Worm (Caenorhabditis elegans) whole organism, L1 larva: ENCODE data around the gene hpo-30.

Experiments
- C16A3.4 ChIP-seq: fragments of 150-350 bp; optimal IDR thresholded peaks from 2 replicates; lab custom pipeline; 2014; ENCODE audit warnings: missing biosample characterization, missing genetic modification characterization
- aly-2 ChIP-seq: fragments of 150-350 bp; optimal IDR thresholded peaks from 2 replicates; lab custom pipeline; 2014; ENCODE audit warnings: missing biosample characterization, missing genetic modification characterization
- blmp-1 ChIP-seq: fragments of 150-350 bp; optimal IDR thresholded peaks from 2 replicates; lab custom pipeline; 2014; ENCODE audit warnings: missing biosample characterization, missing genetic modification characterization
- ceh-8 ChIP-seq: fragments of 200-800 bp; sonication (Bioruptor generic); optimal IDR thresholded peaks from 2 replicates; lab custom pipeline; 2018; ENCODE audit warnings: mild to moderate bottlenecking, missing genetic modification characterization, moderate library complexity, missing compliant biosample characterization
- efl-1 ChIP-seq, 4 experiments: fragments of 150-350 bp; optimal IDR thresholded peaks in 3 of 4; peaks in 1 of 4; 1 replicate in 1 of 4; 2 replicates in 3 of 4; lab custom pipeline; 2014; ENCODE audit warnings: missing biosample characterization in 2 of 4, missing genetic modification characterization in 2 of 4, missing genetic modification reagents in 2 of 4
- egl-27 ChIP-seq, 2 experiments: fragments of 150-350 bp in 1 of 2; sonication (generic microtip); optimal IDR thresholded peaks; 3 replicates each; lab custom pipeline; 2017 to 2018; ENCODE audit warnings: missing biosample characterization in 2 of 2, missing genetic modification characterization in 2 of 2, missing genetic modification reagents in 2 of 2
- elt-2 ChIP-seq: sonication (generic microtip); optimal IDR thresholded peaks from 2 replicates; lab custom pipeline; 2016; ENCODE audit warnings: missing genetic modification characterization, mild to moderate bottlenecking, inconsistent platforms, missing compliant biosample characterization, missing genetic modification reagents
- elt-3 ChIP-seq, 6 experiments: fragments of 150-350 bp in 1 of 6; sonication (generic microtip); optimal IDR thresholded peaks; 2 replicates each; lab custom pipeline; 2017 to 2018; ENCODE audit warnings: missing biosample characterization in 6 of 6, missing genetic modification characterization in 6 of 6, inconsistent platforms in 1 of 6
- ets-5 ChIP-seq: fragments of 200-800 bp; sonication (Bioruptor generic); IDR thresholded peaks from 2 replicates; pipeline ENCODE4 v1.3.6; 2022; ENCODE audit warnings: missing genetic modification characterization, missing compliant biosample characterization
- fkh-4 ChIP-seq: sonication (generic microtip); optimal IDR thresholded peaks from 2 replicates; lab custom pipeline; 2016; ENCODE audit warnings: missing compliant biosample characterization, missing genetic modification characterization, borderline replicate concordance
- fkh-8 ChIP-seq: sonication (generic microtip); optimal IDR thresholded peaks from 2 replicates; lab custom pipeline; 2016; ENCODE audit warnings: mild to moderate bottlenecking, missing genetic modification characterization, missing compliant biosample characterization
- grh-1 ChIP-seq: fragments of 200-800 bp; sonication (Bioruptor generic); IDR thresholded peaks from 2 replicates; pipeline ENCODE4 v1.3.6; 2022; ENCODE audit warnings: missing genetic modification reagents, missing genetic modification characterization, missing compliant biosample characterization
- hpl-2 ChIP-seq: fragments of 150-350 bp; optimal IDR thresholded peaks from 2 replicates; lab custom pipeline; 2014; ENCODE audit warnings: missing biosample characterization, missing genetic modification reagents, missing genetic modification characterization
- lin-13 ChIP-seq: fragments of 150-350 bp; optimal IDR thresholded peaks from 2 replicates; lab custom pipeline; 2014; ENCODE audit warnings: missing biosample characterization, missing genetic modification reagents, missing genetic modification characterization
- lin-14 ChIP-seq: fragments of 200-800 bp; sonication (Bioruptor generic); optimal IDR thresholded peaks from 2 replicates; lab custom pipeline; 2018; ENCODE audit warnings: mild to moderate bottlenecking, missing genetic modification characterization, moderate library complexity, missing compliant biosample characterization
- lin-35 ChIP-seq, 2 experiments: fragments of 150-350 bp; optimal IDR thresholded peaks; 2 replicates each; lab custom pipeline; 2014; ENCODE audit warnings: missing biosample characterization in 2 of 2, missing genetic modification characterization in 2 of 2, missing genetic modification reagents in 2 of 2
- lir-3 ChIP-seq: sonication (generic microtip); optimal IDR thresholded peaks from 2 replicates; lab custom pipeline; 2016; ENCODE audit warnings: mild to moderate bottlenecking, missing genetic modification characterization, moderate library complexity, missing compliant biosample characterization; ENCODE audit not compliant: poor library complexity
- mdl-1 ChIP-seq, 2 experiments: fragments of 150-350 bp; optimal IDR thresholded peaks; 2 replicates each; lab custom pipeline; 2014 to 2017; ENCODE audit warnings: missing biosample characterization in 2 of 2, missing genetic modification characterization in 2 of 2, inconsistent platforms in 1 of 2
- mep-1 ChIP-seq: fragments of 150-350 bp; optimal IDR thresholded peaks from 2 replicates; lab custom pipeline; 2014; ENCODE audit warnings: missing biosample characterization, missing genetic modification characterization
- nhr-11 ChIP-seq: fragments of 150-350 bp; optimal IDR thresholded peaks from 2 replicates; lab custom pipeline; 2014; ENCODE audit warnings: missing biosample characterization, missing genetic modification characterization
- nhr-19 ChIP-seq: fragments of 200-800 bp; sonication (Bioruptor generic); conservative IDR thresholded peaks from 2 replicates; pipeline ENCODE4 v1.3.6; 2022; ENCODE audit warnings: missing genetic modification characterization, missing compliant biosample characterization
- nhr-20 ChIP-seq: sonication (generic microtip); optimal IDR thresholded peaks from 2 replicates; lab custom pipeline; 2016; ENCODE audit warnings: mild to moderate bottlenecking, missing genetic modification characterization, missing compliant biosample characterization
- nhr-237 ChIP-seq: fragments of 150-350 bp; optimal IDR thresholded peaks from 2 replicates; lab custom pipeline; 2014; ENCODE audit warnings: missing biosample characterization, missing genetic modification characterization
- nhr-47 ChIP-seq: sonication (generic microtip); optimal IDR thresholded peaks from 2 replicates; lab custom pipeline; 2016; ENCODE audit warnings: mild to moderate bottlenecking, missing genetic modification characterization, moderate library complexity, missing compliant biosample characterization
- nhr-71 ChIP-seq: sonication (generic microtip); optimal IDR thresholded peaks from 2 replicates; lab custom pipeline; 2016; ENCODE audit warnings: mild to moderate bottlenecking, missing genetic modification characterization, moderate library complexity, missing compliant biosample characterization
- nhr-76 ChIP-seq: sonication (generic microtip); optimal IDR thresholded peaks from 2 replicates; lab custom pipeline; 2017; ENCODE audit warnings: missing biosample characterization, missing genetic modification characterization
- nhr-77 ChIP-seq: fragments of 150-350 bp; optimal IDR thresholded peaks from 2 replicates; lab custom pipeline; 2014; ENCODE audit warnings: missing biosample characterization, missing genetic modification characterization
- nhr-84 ChIP-seq: sonication (generic microtip); optimal IDR thresholded peaks from 2 replicates; lab custom pipeline; 2017; ENCODE audit warnings: missing biosample characterization, missing genetic modification characterization
- nhr-85 ChIP-seq: sonication (generic microtip); peaks from one replicate; lab custom pipeline; 2016; ENCODE audit warnings: missing genetic modification characterization, inconsistent platforms, missing compliant biosample characterization
- pax-3 ChIP-seq: fragments of 200-800 bp; sonication (Bioruptor generic); optimal IDR thresholded peaks from 2 replicates; lab custom pipeline; 2018; ENCODE audit warnings: mild to moderate bottlenecking, missing genetic modification characterization, moderate library complexity, missing compliant biosample characterization
- snpc-4 ChIP-seq: fragments of 150-350 bp; optimal IDR thresholded peaks from 2 replicates; lab custom pipeline; 2014; ENCODE audit warnings: missing biosample characterization, missing genetic modification characterization
- sup-37 ChIP-seq: fragments of 200-800 bp; sonication (Bioruptor generic); optimal IDR thresholded peaks from 2 replicates; lab custom pipeline; 2018; ENCODE audit warnings: mild to moderate bottlenecking, missing genetic modification characterization, missing compliant biosample characterization
- swsn-7 ChIP-seq: sonication (generic microtip); optimal IDR thresholded peaks from 2 replicates; lab custom pipeline; 2016; ENCODE audit warnings: missing genetic modification characterization, missing compliant biosample characterization
- tbx-2 ChIP-seq: sonication (generic microtip); optimal IDR thresholded peaks from 2 replicates; lab custom pipeline; 2016; ENCODE audit warnings: missing genetic modification characterization, missing compliant biosample characterization
- tlp-1 ChIP-seq: fragments of 150-350 bp; optimal IDR thresholded peaks from 2 replicates; lab custom pipeline; 2014; ENCODE audit warnings: missing biosample characterization, missing genetic modification characterization
- unc-130 ChIP-seq: fragments of 150-350 bp; optimal IDR thresholded peaks from 2 replicates; lab custom pipeline; 2017; ENCODE audit warnings: missing biosample characterization, missing genetic modification characterization, inconsistent platforms
- unc-86 ChIP-seq: sonication (generic microtip); optimal IDR thresholded peaks from 2 replicates; lab custom pipeline; 2016; ENCODE audit warnings: missing genetic modification characterization, missing compliant biosample characterization
- zip-4 ChIP-seq: fragments of 200-800 bp; sonication (Bioruptor generic); optimal IDR thresholded peaks from 2 replicates; lab custom pipeline; 2018; ENCODE audit warnings: mild to moderate bottlenecking, missing genetic modification characterization, moderate library complexity, missing compliant biosample characterization

The hpo-30 gene

ce11 chrV:12300166-12300565 lies 10.0 kb downstream of the hpo-30 start (continued):
- TF ChIP-seq grh-1 (GFP tag; lab: Robert Waterston, UW): peak; percentile 61; the same call in 1 of the 2 replicates
- TF ChIP-seq lir-3 (tag; lab: Kevin White, UChicago): peak; percentile 43
- peak; percentile 47 to 54 for TF ChIP-seq egl-27 (tag; optimal IDR thresholded peaks at IDR 0.05; lab: Kevin White, UChicago)
- TF ChIP-seq nhr-84: no peak
- no peak for TF ChIP-seq hpl-2
- no peak for TF ChIP-seq fkh-4 (tag; lab: Kevin White, UChicago)
- TF ChIP-seq pax-3 (tag; lab: Kevin White, UChicago): no peak
- TF ChIP-seq unc-86 (tag; lab: Kevin White, UChicago): no peak

ce11 chrV:12299244-12299766 lies 10.9 kb downstream of the hpo-30 start:
- TF ChIP-seq blmp-1 (peak; percentile 53), nhr-20 (tag; lab: Kevin White, UChicago) (peak; percentile 46), swsn-7 (no peak), elt-3 (tag; optimal IDR thresholded peaks at IDR 0.05; lab: Kevin White, UChicago) (peak in 2 of 6 experiments; percentile 6 to 23), nhr-85 (tag; lab: Kevin White, UChicago) (peak; percentile 90), lin-14 (GFP tag; lab: Kevin White, UChicago) (peak; percentile 35), grh-1 (GFP tag; lab: Robert Waterston, UW) (no peak), nhr-71 (tag; lab: Kevin White, UChicago) (peak; percentile 15), nhr-19 (GFP tag; lab: Robert Waterston, UW) (0 out of 2 replicates have a peak, but pooled peaks have one; percentile 7), aly-2 (tag; lab: Kevin White, UChicago) (no peak), efl-1 (optimal IDR thresholded peaks at IDR 0.05; lab: Kevin White, UChicago) (no peak), efl-1 (GFP tag; optimal IDR thresholded peaks at IDR 0.05 in 1 of 2; lab: Kevin White, UChicago) (peak in 1 of 2 experiments; percentile 36), lir-3 (tag; lab: Kevin White, UChicago) (no peak), ceh-8 (GFP tag; lab: Kevin White, UChicago) (no peak)

ce11 chrV:12298184-12298583 lies 12.0 kb downstream of the hpo-30 start:
- TF ChIP-seq nhr-77 (tag; lab: Kevin White, UChicago) (no peak), blmp-1 (peak; percentile 43), efl-1 (optimal IDR thresholded peaks at IDR 0.05; lab: Kevin White, UChicago) (no peak), efl-1 (GFP tag; optimal IDR thresholded peaks at IDR 0.05 in 1 of 2; lab: Kevin White, UChicago) (peak in 1 of 2 experiments; percentile 54), ets-5 (GFP tag; lab: Robert Waterston, UW) (no peak), elt-2 (tag; lab: Kevin White, UChicago) (peak; percentile 27)

ce11 chrV:12296794-12297193 lies 13.4 kb downstream of the hpo-30 start:
- TF ChIP-seq blmp-1 (peak; percentile 64), nhr-85 (tag; lab: Kevin White, UChicago) (peak; percentile 74), nhr-20 (tag; lab: Kevin White, UChicago) (peak; percentile 10), mdl-1 (tag; optimal IDR thresholded peaks at IDR 0.05; lab: Kevin White, UChicago) (peak in 1 of 2 experiments; percentile 17), egl-27 (tag; optimal IDR thresholded peaks at IDR 0.05; lab: Kevin White, UChicago) (no peak), C16A3.4 (tag; lab: Kevin White, UChicago) (no peak), lin-14 (GFP tag; lab: Kevin White, UChicago) (peak; percentile 44), elt-3 (tag; optimal IDR thresholded peaks at IDR 0.05; lab: Kevin White, UChicago) (peak in 1 of 6 experiments; percentile 32), mep-1 (peak; percentile 1), zip-4 (GFP tag; lab: Kevin White, UChicago) (no peak)

ce11 chrV:12296122-12296521 lies 14.0 kb downstream of the hpo-30 start:
- TF ChIP-seq pax-3 (tag; lab: Kevin White, UChicago) (no peak), lin-35 (GFP tag; optimal IDR thresholded peaks at IDR 0.05; lab: Kevin White, UChicago) (peak in 1 of 2 experiments; percentile 7), egl-27 (tag; optimal IDR thresholded peaks at IDR 0.05; lab: Kevin White, UChicago) (no peak), elt-2 (tag; lab: Kevin White, UChicago) (peak; percentile 65), nhr-237 (no peak)

ce11 chrV:12295520-12295919 lies 14.6 kb downstream of the hpo-30 start:
- no peak for TF ChIP-seq tlp-1 (tag; lab: Kevin White, UChicago)
- no peak for TF ChIP-seq C16A3.4 (tag; lab: Kevin White, UChicago)
- peak; percentile 15 for TF ChIP-seq tbx-2 (tag; lab: Kevin White, UChicago)
- peak; percentile 16 for TF ChIP-seq mep-1
- TF ChIP-seq fkh-8 (tag; lab: Kevin White, UChicago): no peak
- no peak for TF ChIP-seq nhr-11 (tag; lab: Kevin White, UChicago)
- TF ChIP-seq blmp-1: peak; percentile 38
- TF ChIP-seq efl-1 (optimal IDR thresholded peaks at IDR 0.05; lab: Kevin White, UChicago): no peak
- no peak for TF ChIP-seq efl-1 (GFP tag; optimal IDR thresholded peaks at IDR 0.05 in 1 of 2; lab: Kevin White, UChicago)
- no peak for TF ChIP-seq sup-37 (GFP tag; lab: Kevin White, UChicago)
- no peak for TF ChIP-seq snpc-4 (tag; lab: Kevin White, UChicago)
- TF ChIP-seq nhr-47: peak; percentile 2
- no peak for TF ChIP-seq hpl-2
- TF ChIP-seq lin-14 (GFP tag; lab: Kevin White, UChicago): peak; percentile 56
- peak; percentile 2 for TF ChIP-seq unc-130 (tag; lab: Kevin White, UChicago)
- peak; percentile 96 for TF ChIP-seq nhr-85 (tag; lab: Kevin White, UChicago)
- TF ChIP-seq swsn-7: no peak
- no peak for TF ChIP-seq nhr-77 (tag; lab: Kevin White, UChicago)
- no peak for TF ChIP-seq lin-13
- no peak for TF ChIP-seq nhr-76 (tag; lab: Kevin White, UChicago)
